Worm (Caenorhabditis elegans) whole organism, L2 larva: ENCODE data around the gene B0348.10.

Experiments used
- F13H6.1 ChIP-seq: sonication (generic microtip); optimal IDR thresholded peaks from 2 replicates; lab custom pipeline; 2016; ENCODE audit warnings: missing genetic modification characterization, missing compliant biosample characterization
- ZK546.5 ChIP-seq: sonication (generic microtip); optimal IDR thresholded peaks from 2 replicates; lab custom pipeline; 2017; ENCODE audit warnings: missing biosample characterization, missing genetic modification characterization
- ama-1 ChIP-seq: fragments of 150-350 bp; optimal IDR thresholded peaks from 2 replicates; lab custom pipeline; 2018; ENCODE audit warnings: inconsistent platforms
- blmp-1 ChIP-seq: sonication (generic microtip); optimal IDR thresholded peaks from 2 replicates; lab custom pipeline; 2017; ENCODE audit warnings: missing genetic modification characterization, mild to moderate bottlenecking, missing compliant biosample characterization, antibody characterized with exemption, moderate library complexity; ENCODE audit not compliant: insufficient read depth
- ceh-16 ChIP-seq: fragments of 150-350 bp; optimal IDR thresholded peaks from 2 replicates; lab custom pipeline; 2014; ENCODE audit warnings: missing biosample characterization, missing genetic modification characterization
- elt-3 ChIP-seq: sonication (generic microtip); optimal IDR thresholded peaks from 2 replicates; lab custom pipeline; 2017; ENCODE audit warnings: missing biosample characterization, missing genetic modification characterization
- mab-5 ChIP-seq: fragments of 150-350 bp; optimal IDR thresholded peaks from 2 replicates; lab custom pipeline; 2014; ENCODE audit warnings: missing biosample characterization, missing genetic modification characterization
- mdl-1 ChIP-seq, 2 experiments: fragments of 150-350 bp in 1 of 2; sonication (generic microtip) in 1 of 2; optimal IDR thresholded peaks; 2 replicates each; lab custom pipeline; 2017; ENCODE audit warnings: missing biosample characterization in 2 of 2, missing genetic modification characterization in 2 of 2
- nhr-10 ChIP-seq: sonication (generic microtip); optimal IDR thresholded peaks from 2 replicates; lab custom pipeline; 2017; ENCODE audit warnings: missing biosample characterization, missing genetic modification characterization
- nhr-237 ChIP-seq: fragments of 150-350 bp; optimal IDR thresholded peaks from 2 replicates; lab custom pipeline; 2014; ENCODE audit warnings: missing biosample characterization, missing genetic modification characterization
- nhr-77 ChIP-seq: fragments of 150-350 bp; optimal IDR thresholded peaks from 2 replicates; lab custom pipeline; 2014; ENCODE audit warnings: missing biosample characterization, missing genetic modification characterization
- snpc-4 ChIP-seq: fragments of 150-350 bp; optimal IDR thresholded peaks from 2 replicates; lab custom pipeline; 2014; ENCODE audit warnings: missing biosample characterization, missing genetic modification characterization
- unc-62 ChIP-seq: fragments of 150-350 bp; optimal IDR thresholded peaks from 2 replicates; lab custom pipeline; 2014; ENCODE audit warnings: missing biosample characterization, missing genetic modification reagents, missing genetic modification characterization
- ztf-11 ChIP-seq: sonication (generic microtip); optimal IDR thresholded peaks from 2 replicates; lab custom pipeline; 2017; ENCODE audit warnings: missing biosample characterization, missing genetic modification characterization

DNA sequence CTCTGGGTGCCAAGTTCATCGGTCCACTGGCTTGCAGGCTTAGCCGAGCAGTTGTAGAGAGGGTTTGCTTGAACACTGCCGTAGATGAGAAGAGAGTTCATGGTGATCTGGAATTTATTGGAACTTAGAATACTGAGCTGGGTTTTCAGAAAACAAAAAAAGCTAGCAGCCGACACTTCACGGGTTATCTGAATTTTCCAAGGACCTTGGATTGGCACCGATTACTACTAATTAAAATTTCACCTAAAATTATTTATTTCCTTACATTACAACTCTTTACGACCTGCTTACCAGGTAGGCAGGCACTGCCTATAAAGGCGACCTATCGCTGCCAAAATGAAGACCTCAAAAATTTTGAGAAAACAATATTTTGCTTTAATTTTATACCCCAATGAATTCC, 47.4 kb upstream of the B0348.10 start, which contains the start of gene srt-52:
- no peak for TF ChIP-seq elt-3 (tag; lab: Kevin White, UChicago)
- no peak for TF ChIP-seq snpc-4
- no peak for TF ChIP-seq mab-5 (tag; lab: Kevin White, UChicago)
- TF ChIP-seq ceh-16 (tag; lab: Kevin White, UChicago) = no peak
- TF ChIP-seq mdl-1 (tag; optimal IDR thresholded peaks at IDR 0.05; lab: Kevin White, UChicago) = no peak
- no peak for TF ChIP-seq nhr-237 (tag; lab: Kevin White, UChicago)
- TF ChIP-seq nhr-10 = no peak
- no peak for TF ChIP-seq ama-1 (lab: Kevin White, UChicago)
- TF ChIP-seq ztf-11 (tag; lab: Kevin White, UChicago) = no peak
- no peak for TF ChIP-seq blmp-1 (tag; lab: Kevin White, UChicago)
- no peak for TF ChIP-seq unc-62 (GFP tag; lab: Kevin White, UChicago)
- TF ChIP-seq F13H6.1 (tag; lab: Kevin White, UChicago) = no peak
- TF ChIP-seq ZK546.5 (tag; lab: Kevin White, UChicago) = no peak
- TF ChIP-seq nhr-77 (tag; lab: Kevin White, UChicago) = no peak
